Fruit fly (Drosophila melanogaster): ENCODE data around the gene CG32767.

Gene CG32767

dm6 chrX:5084146-5085085 is at the start of gene CG32767:
CG32767 (minus strand) TSS chrX:5084768.
- no peak for TF ChIP-seq noc (tag; optimal IDR thresholded peaks at IDR 0.05)

dm6 chrX:5131598-5131997 is 47.0 kb upstream of the CG32767 start, which contains the start of gene Rpn13R:
Rpn13R (plus strand) TSS chrX:5131898.
- no peak for TF ChIP-seq noc (tag; optimal IDR thresholded peaks at IDR 0.05)

dm6 chrX:5113091-5113490 is 28.5 kb upstream of the CG32767 start:
- TF ChIP-seq noc (tag; optimal IDR thresholded peaks at IDR 0.05), result no peak

dm6 chrX:5095620-5096019 is 11.1 kb upstream of the CG32767 start:
- TF ChIP-seq noc (tag; optimal IDR thresholded peaks at IDR 0.05), result no peak

dm6 chrX:5094387-5094786 is 9.8 kb upstream of the CG32767 start:
- no peak for TF ChIP-seq noc (tag; optimal IDR thresholded peaks at IDR 0.05)

dm6 chrX:5093924-5094323 is 9.4 kb upstream of the CG32767 start:
- no peak for TF ChIP-seq noc (tag; optimal IDR thresholded peaks at IDR 0.05)

- TF ChIP-seq noc (tag; optimal IDR thresholded peaks at IDR 0.05), result no peak
These were observed 7.3 kb upstream of the CG32767 start for dm6 chrX:5091757-5092348.

- no peak for TF ChIP-seq noc (tag; optimal IDR thresholded peaks at IDR 0.05)
These were observed 6.6 kb upstream of the CG32767 start for dm6 chrX:5091154-5091553.

- no peak for TF ChIP-seq noc (tag; optimal IDR thresholded peaks at IDR 0.05)
These were observed 3.2 kb upstream of the CG32767 start for dm6 chrX:5087748-5088147.

- TF ChIP-seq noc (tag; optimal IDR thresholded peaks at IDR 0.05), result peak; percentile 63
These were observed 2.4 kb upstream of the CG32767 start for dm6 chrX:5086724-5087660.

dm6 chrX:5085964-5086707 is 1.6 kb upstream of the CG32767 start:
- no peak for TF ChIP-seq noc (tag; optimal IDR thresholded peaks at IDR 0.05)

- no peak for TF ChIP-seq noc (tag; optimal IDR thresholded peaks at IDR 0.05)
These were observed 901 bp upstream of the CG32767 start, which contains the start of the genes CG15465 and rg for dm6 chrX:5085469-5085868. CG15465 (plus strand) TSS chrX:5085759. rg (plus strand) TSS chrX:5085759.

dm6 chrX:5085086-5085468 is 509 bp upstream of the CG32767 start:
- TF ChIP-seq noc (tag; optimal IDR thresholded peaks at IDR 0.05), result no peak

dm6 chrX:5083647-5084096 is 896 bp downstream of the CG32767 start:
- peak; percentile 63 for TF ChIP-seq noc (tag; optimal IDR thresholded peaks at IDR 0.05)

Measured in whole organism, larva.